Fruit fly (Drosophila melanogaster) whole organism, embryonic: Measurements from ENCODE around the gene CG31817.

Experiments
- CG15479 ChIP-seq: fragments of 200-800 bp; sonication (Bioruptor generic); optimal IDR thresholded peaks from 3 replicates; lab custom pipeline; 2019; ENCODE audit warnings: missing biosample characterization, mild to moderate bottlenecking, missing genetic modification characterization, moderate library complexity
- CG33557 ChIP-seq: fragments of 200-800 bp; sonication (Bioruptor generic); optimal IDR thresholded peaks from 2 replicates; lab custom pipeline; 2019; ENCODE audit warnings: missing biosample characterization, mild to moderate bottlenecking, missing genetic modification characterization, moderate library complexity
- Doc3 ChIP-seq: fragments of 200-800 bp; sonication (Bioruptor generic); IDR thresholded peaks from 3 replicates; pipeline ENCODE4 v1.3.6; 2022; ENCODE audit warnings: missing biosample characterization, missing genetic modification characterization; ENCODE audit not compliant: partially characterized antibody
- Ets65A ChIP-seq: fragments of 200-800 bp; sonication (Bioruptor generic); peaks from one replicate; lab custom pipeline; 2016; ENCODE audit warnings: missing biosample characterization, missing genetic modification characterization

dm6 chr2L:16350742-16351568, 13.3 kb upstream of the CG31817 start:
- peak; percentile 75 for TF ChIP-seq CG15479 (GFP tag; lab: Kevin White, UChicago)
- TF ChIP-seq CG33557 (GFP tag; lab: Kevin White, UChicago) = peak; percentile 99
- TF ChIP-seq Ets65A (GFP tag; lab: Kevin White, UChicago) = peak; percentile 100
- no peak for TF ChIP-seq Doc3
